Worm (Caenorhabditis elegans): ENCODE results near the gene nhr-35.

The nhr-35 gene

DNA sequence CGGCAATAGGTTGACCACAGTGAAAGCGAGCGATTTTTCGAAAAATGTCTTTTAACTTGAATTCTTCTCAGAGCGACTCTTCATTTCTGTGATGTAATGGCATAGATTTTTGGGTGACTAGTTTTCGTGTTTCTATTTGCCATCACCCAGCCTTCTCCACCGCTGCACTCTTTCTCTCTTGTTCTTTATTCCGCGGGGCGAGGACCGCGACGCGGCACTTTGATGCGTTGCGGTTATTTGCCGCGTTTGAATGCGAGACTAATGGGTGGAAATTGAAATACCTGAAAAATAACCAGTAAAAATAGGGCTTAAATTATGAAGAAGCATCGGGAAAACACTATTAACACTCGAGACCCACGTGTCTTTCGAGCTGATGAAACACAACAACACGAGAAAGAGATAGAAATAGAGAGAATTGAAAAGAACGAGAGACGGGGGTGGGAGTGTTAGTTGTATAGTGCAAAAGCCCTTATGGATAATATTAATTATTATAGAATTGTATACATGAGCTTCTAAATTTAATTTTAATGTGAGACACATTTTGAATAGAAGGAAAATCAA is 28.3 kb upstream of the nhr-35 start, which contains the start of gene dgk-2:
dgk-2 (minus strand) TSS at position 281 of the 561 bp plus-strand sequence.
- TF ChIP-seq nhr-12 (tag; optimal IDR thresholded peaks at IDR 0.05), result no peak
- TF ChIP-seq flh-1 (GFP tag; optimal IDR thresholded peaks at IDR 0.05), result no peak
- peak; percentile 41 for TF ChIP-seq sptf-1 (tag; optimal IDR thresholded peaks at IDR 0.05)
- no peak for TF ChIP-seq zip-8 (tag; optimal IDR thresholded peaks at IDR 0.05)
- TF ChIP-seq ces-1 (GFP tag; optimal IDR thresholded peaks at IDR 0.05), result peak; percentile 70
- peak; percentile 9 for TF ChIP-seq mls-2 (tag; optimal IDR thresholded peaks at IDR 0.05)
- no peak for TF ChIP-seq ceh-39 (tag; optimal IDR thresholded peaks at IDR 0.05)
- no peak for TF ChIP-seq ham-2 (GFP tag; optimal IDR thresholded peaks at IDR 0.05)
- TF ChIP-seq nhr-28 (tag; optimal IDR thresholded peaks at IDR 0.05), result no peak
- no peak for TF ChIP-seq tbx-8 (GFP tag; optimal IDR thresholded peaks at IDR 0.05)
- TF ChIP-seq unc-120 (tag; optimal IDR thresholded peaks at IDR 0.05; ENCODE audit: poor library complexity, severe bottlenecking), result no peak

DNA sequence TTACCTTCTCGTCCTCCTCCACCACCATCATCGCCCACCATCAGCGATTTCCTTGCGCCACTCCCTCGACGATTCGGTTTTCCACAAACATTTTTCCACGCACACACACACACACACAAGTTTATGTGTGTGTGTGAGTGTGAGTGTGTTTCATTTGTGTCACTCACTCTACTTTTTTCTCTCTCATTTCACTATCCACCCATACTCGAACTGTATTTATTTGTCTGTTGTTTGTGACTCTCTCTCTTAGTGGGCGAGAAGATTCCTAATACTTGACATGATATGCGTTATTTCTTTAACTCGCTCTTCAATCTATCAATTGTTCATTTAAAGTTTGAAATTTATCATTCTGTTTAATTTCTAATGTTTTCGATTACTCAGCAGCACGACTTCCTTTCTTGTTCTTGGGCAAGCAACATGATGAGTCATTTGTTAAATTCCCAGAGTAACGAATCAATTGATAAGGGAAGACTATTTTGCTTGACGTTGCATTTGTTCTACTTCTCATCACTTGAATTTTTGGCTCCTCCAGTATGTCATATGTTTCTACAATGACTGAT is 25.3 kb upstream of the nhr-35 start:
- no peak for TF ChIP-seq ceh-43 (GFP tag; optimal IDR thresholded peaks at IDR 0.05)
- TF ChIP-seq blmp-1 (tag; optimal IDR thresholded peaks at IDR 0.05), result no peak
- no peak for TF ChIP-seq elt-1 (tag; optimal IDR thresholded peaks at IDR 0.05; ENCODE audit: borderline replicate concordance, insufficient read depth)
- no peak for TF ChIP-seq ces-1 (GFP tag; optimal IDR thresholded peaks at IDR 0.05)
- TF ChIP-seq nhr-76 (tag; optimal IDR thresholded peaks at IDR 0.05), result no peak
- TF ChIP-seq unc-62 (GFP tag; optimal IDR thresholded peaks at IDR 0.05), result no peak
- no peak for TF ChIP-seq unc-39 (tag; optimal IDR thresholded peaks at IDR 0.05)
- TF ChIP-seq unc-120 (tag; optimal IDR thresholded peaks at IDR 0.05; ENCODE audit: poor library complexity, severe bottlenecking), result no peak
- TF ChIP-seq mab-5 (tag; optimal IDR thresholded peaks at IDR 0.05), result no peak
- TF ChIP-seq sptf-1 (tag; optimal IDR thresholded peaks at IDR 0.05), result no peak
- TF ChIP-seq nhr-2 (tag; optimal IDR thresholded peaks at IDR 0.05), result no peak
- TF ChIP-seq nhr-12 (tag; optimal IDR thresholded peaks at IDR 0.05), result no peak
- no peak for TF ChIP-seq bed-3 (GFP tag; optimal IDR thresholded peaks at IDR 0.05)

DNA sequence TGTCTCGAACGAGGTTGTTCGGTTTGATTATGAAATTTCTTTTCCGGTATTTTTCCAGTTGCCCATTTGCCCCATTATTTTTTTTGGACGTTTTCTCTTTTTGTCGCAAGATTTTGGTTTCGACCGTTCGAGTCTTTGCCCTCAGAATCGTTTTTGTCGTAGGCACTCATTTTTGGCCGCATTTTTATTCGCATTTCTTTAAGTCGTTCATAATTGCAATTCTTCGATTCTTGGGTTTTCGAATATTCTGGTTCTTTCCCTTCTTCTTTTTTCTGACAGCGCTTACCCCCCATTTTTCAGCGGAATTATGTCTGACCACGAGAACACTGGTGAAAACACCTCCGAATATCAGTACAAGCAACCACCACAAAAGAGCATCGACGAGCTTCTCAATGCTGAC is 24.3 kb upstream of the nhr-35 start, which contains the start of gene rhi-1:
rhi-1 (plus strand) TSS at position 301 of the 400 bp plus-strand sequence.
- no peak for TF ChIP-seq ztf-11 (tag; optimal IDR thresholded peaks at IDR 0.05)
- TF ChIP-seq nhr-237 (tag; optimal IDR thresholded peaks at IDR 0.05), result no peak
- TF ChIP-seq ceh-83 (GFP tag; optimal IDR thresholded peaks at IDR 0.05), result no peak
- no peak for TF ChIP-seq mab-5 (tag; optimal IDR thresholded peaks at IDR 0.05)
- no peak for TF ChIP-seq sem-2 (GFP tag; optimal IDR thresholded peaks at IDR 0.05)
- TF ChIP-seq bed-3 (GFP tag; optimal IDR thresholded peaks at IDR 0.05), result no peak
- no peak for TF ChIP-seq nhr-76 (tag; optimal IDR thresholded peaks at IDR 0.05)
- no peak for TF ChIP-seq tbx-8 (GFP tag; optimal IDR thresholded peaks at IDR 0.05)
- TF ChIP-seq mls-2 (tag; optimal IDR thresholded peaks at IDR 0.05), result no peak

DNA sequence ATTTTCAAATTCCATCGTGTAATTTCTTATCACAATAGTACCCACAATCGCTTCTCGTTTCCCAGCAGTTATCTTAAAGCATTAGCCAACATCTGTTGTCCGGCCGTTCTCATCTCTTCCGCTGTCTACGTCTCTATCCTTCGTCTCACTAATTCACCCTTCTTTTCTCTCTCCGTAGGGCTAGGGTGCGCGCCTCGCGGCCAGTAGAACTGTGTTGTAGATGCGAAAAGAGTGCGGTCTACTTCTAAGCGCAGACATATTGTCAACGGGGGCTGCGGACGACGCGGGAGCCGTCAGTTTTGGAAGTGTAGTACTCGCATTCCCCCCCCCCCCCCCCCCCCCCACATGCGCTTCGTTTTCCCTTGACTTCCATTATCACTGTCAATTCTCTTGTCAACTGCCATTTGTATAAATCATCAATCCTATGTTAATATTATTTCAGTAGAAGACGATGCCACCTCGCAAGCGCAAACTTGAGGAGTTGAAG is 18.8 kb upstream of the nhr-35 start, which contains the start of gene spr-3:
spr-3 (plus strand) TSS at position 437 of the 487 bp plus-strand sequence.
- no peak for TF ChIP-seq ceh-83 (GFP tag; optimal IDR thresholded peaks at IDR 0.05)
- TF ChIP-seq flh-1 (GFP tag; optimal IDR thresholded peaks at IDR 0.05), result no peak
- peak; percentile 3 for TF ChIP-seq mls-2 (tag; optimal IDR thresholded peaks at IDR 0.05)
- TF ChIP-seq nhr-2 (tag; optimal IDR thresholded peaks at IDR 0.05), result no peak
- TF ChIP-seq lin-32 (GFP tag; optimal IDR thresholded peaks at IDR 0.05), result peak; percentile 85
- TF ChIP-seq ces-1 (GFP tag; optimal IDR thresholded peaks at IDR 0.05), result peak; percentile 18
- TF ChIP-seq pha-4 (tag; optimal IDR thresholded peaks at IDR 0.05), result peak; percentile 20
- TF ChIP-seq ham-2 (GFP tag; optimal IDR thresholded peaks at IDR 0.05), result peak; percentile 86
- TF ChIP-seq bed-3 (GFP tag; optimal IDR thresholded peaks at IDR 0.05), result no peak
- TF ChIP-seq drap-1 (GFP tag; optimal IDR thresholded peaks at IDR 0.05), result no peak
- TF ChIP-seq cnd-1 (tag; optimal IDR thresholded peaks at IDR 0.05), result peak; percentile 30
- no peak for TF ChIP-seq hlh-1 (tag; optimal IDR thresholded peaks at IDR 0.05)
- TF ChIP-seq sptf-1 (tag; optimal IDR thresholded peaks at IDR 0.05), result peak; percentile 38

DNA sequence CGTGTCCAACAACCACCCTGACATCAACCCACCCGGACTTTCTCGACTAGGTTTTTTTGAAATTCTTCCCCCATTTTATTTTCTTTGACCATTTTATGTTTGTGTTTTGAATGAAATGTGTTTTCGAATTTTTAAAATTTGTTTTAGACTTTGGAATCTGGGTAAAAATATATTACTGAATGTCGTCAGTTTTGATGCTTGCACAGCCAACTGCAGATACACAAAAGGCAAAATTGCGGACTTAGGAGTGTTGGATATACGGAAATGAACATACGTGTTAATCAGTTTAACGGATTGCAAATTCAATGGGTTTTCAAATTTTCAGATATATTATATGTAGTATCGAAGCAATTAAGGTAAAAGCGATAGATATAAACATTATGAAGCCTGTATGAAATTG is 15.7 kb upstream of the nhr-35 start:
- TF ChIP-seq ces-1 (GFP tag; optimal IDR thresholded peaks at IDR 0.05) (peak; percentile 53), sptf-1 (tag; optimal IDR thresholded peaks at IDR 0.05) (no peak)
